Fruit fly (Drosophila melanogaster): Measurements from ENCODE around the gene CG7215.
A peak's percentile ranks its signal among the peaks of the same experiment; 100 is the strongest.

The CG7215 gene

dm6 chr3R:18121385-18122151, 45.5 kb downstream of the CG7215 start (continued):
- no peak for TF ChIP-seq CG6813 (GFP tag; optimal IDR thresholded peaks at IDR 0.05)
- TF ChIP-seq CG16815 (GFP tag; optimal IDR thresholded peaks at IDR 0.05), result no peak
- TF ChIP-seq CG12391 (tag; optimal IDR thresholded peaks at IDR 0.05), result no peak
- no peak for TF ChIP-seq CG14014 (GFP tag; IDR thresholded peaks at IDR 0.05)
- TF ChIP-seq inv (GFP tag; IDR thresholded peaks at IDR 0.05; ENCODE audit: partially characterized antibody), result no peak
- TF ChIP-seq phol (tag; optimal IDR thresholded peaks at IDR 0.05), result peak; percentile 5
- no peak for TF ChIP-seq lola (GFP tag; optimal IDR thresholded peaks at IDR 0.05)
- no peak for TF ChIP-seq Myb (GFP tag; optimal IDR thresholded peaks at IDR 0.05)
- peak; percentile 11 for TF ChIP-seq CG11504 (tag; optimal IDR thresholded peaks at IDR 0.05)
- no peak for TF ChIP-seq B-H2 (GFP tag; optimal IDR thresholded peaks at IDR 0.05)
- TF ChIP-seq ab (GFP tag; optimal IDR thresholded peaks at IDR 0.05), result no peak
- TF ChIP-seq Adf1 (GFP tag; IDR thresholded peaks at IDR 0.05), result peak; percentile 60; the same call in 1 of the 2 replicates
- TF ChIP-seq CG15269 (tag; optimal IDR thresholded peaks at IDR 0.05), result no peak
- no peak for TF ChIP-seq CG2202 (tag; optimal IDR thresholded peaks at IDR 0.05)
- no peak for TF ChIP-seq CG10959 (GFP tag; IDR thresholded peaks at IDR 0.05)
- TF ChIP-seq CG15011 (GFP tag; optimal IDR thresholded peaks at IDR 0.05), result no peak
- no peak for TF ChIP-seq CG12219 (GFP tag; optimal IDR thresholded peaks at IDR 0.05)
- no peak for TF ChIP-seq C15 (GFP tag; IDR thresholded peaks at IDR 0.05)
- no peak for TF ChIP-seq Bgb (GFP tag; IDR thresholded peaks at IDR 0.05; ENCODE audit: partially characterized antibody)
- no peak for TF ChIP-seq CG9437 (GFP tag; optimal IDR thresholded peaks at IDR 0.05)
- TF ChIP-seq CG12942 (GFP tag; optimal IDR thresholded peaks at IDR 0.05), result no peak
- peak; percentile 74 for TF ChIP-seq NC2α (GFP tag; optimal IDR thresholded peaks at IDR 0.05)
- no peak for TF ChIP-seq pan (optimal IDR thresholded peaks at IDR 0.05)
- TF ChIP-seq pan (GFP tag; optimal IDR thresholded peaks at IDR 0.05 in 1 of 2, IDR thresholded peaks at IDR 0.05 in 1 of 2), result no peak
- no peak for TF ChIP-seq CG13424 (tag; optimal IDR thresholded peaks at IDR 0.05)
- TF ChIP-seq CG15514 (GFP tag; optimal IDR thresholded peaks at IDR 0.05), result no peak
- TF ChIP-seq CG3995 (GFP tag; optimal IDR thresholded peaks at IDR 0.05), result no peak
- no peak for TF ChIP-seq Hsf (GFP tag; optimal IDR thresholded peaks at IDR 0.05)
- no peak for TF ChIP-seq CG10274 (GFP tag; optimal IDR thresholded peaks at IDR 0.05)
- TF ChIP-seq CG3407 (GFP tag; optimal IDR thresholded peaks at IDR 0.05), result no peak
- TF ChIP-seq zf30C (GFP tag; optimal IDR thresholded peaks at IDR 0.05), result peak; percentile 13
- peak; percentile 35; the same call in 1 of the 2 replicates for TF ChIP-seq HLH3B (GFP tag; IDR thresholded peaks at IDR 0.05)
- TF ChIP-seq Deaf1 (tag; optimal IDR thresholded peaks at IDR 0.05), result peak; percentile 92
- no peak for TF ChIP-seq row (GFP tag; IDR thresholded peaks at IDR 0.05)
- TF ChIP-seq CG17912 (GFP tag; optimal IDR thresholded peaks at IDR 0.05), result no peak
- no peak for TF ChIP-seq CG4404 (GFP tag; IDR thresholded peaks at IDR 0.05)
- no peak for TF ChIP-seq Six4 (GFP tag; optimal IDR thresholded peaks at IDR 0.05)
- no peak for TF ChIP-seq psq (GFP tag; optimal IDR thresholded peaks at IDR 0.05)
- no peak for TF ChIP-seq az2 (GFP tag; optimal IDR thresholded peaks at IDR 0.05)
- no peak for TF ChIP-seq CG2875 (GFP tag; optimal IDR thresholded peaks at IDR 0.05)
- no peak for TF ChIP-seq CG11560 (tag; IDR thresholded peaks at IDR 0.05)
- TF ChIP-seq CG14050 (GFP tag; IDR thresholded peaks at IDR 0.05), result no peak
- no peak; the same call in 2 of the 3 replicates for TF ChIP-seq otp (GFP tag; IDR thresholded peaks at IDR 0.05)
- no peak for TF ChIP-seq Oli (tag; optimal IDR thresholded peaks at IDR 0.05)
- TF ChIP-seq TFAM (GFP tag; optimal IDR thresholded peaks at IDR 0.05), result no peak
- TF ChIP-seq Dek (tag; optimal IDR thresholded peaks at IDR 0.05), result no peak
- TF ChIP-seq CG2129 (GFP tag; IDR thresholded peaks at IDR 0.05; ENCODE audit: partially characterized antibody), result no peak
- TF ChIP-seq Mes4 (GFP tag; optimal IDR thresholded peaks at IDR 0.05), result no peak
- TF ChIP-seq ERR (GFP tag; optimal IDR thresholded peaks at IDR 0.05), result no peak
- no peak for TF ChIP-seq CG10321 (GFP tag; IDR thresholded peaks at IDR 0.05)
